Fruit fly (Drosophila melanogaster): ENCODE measurements around the gene fz2.

Gene fz2

DNA sequence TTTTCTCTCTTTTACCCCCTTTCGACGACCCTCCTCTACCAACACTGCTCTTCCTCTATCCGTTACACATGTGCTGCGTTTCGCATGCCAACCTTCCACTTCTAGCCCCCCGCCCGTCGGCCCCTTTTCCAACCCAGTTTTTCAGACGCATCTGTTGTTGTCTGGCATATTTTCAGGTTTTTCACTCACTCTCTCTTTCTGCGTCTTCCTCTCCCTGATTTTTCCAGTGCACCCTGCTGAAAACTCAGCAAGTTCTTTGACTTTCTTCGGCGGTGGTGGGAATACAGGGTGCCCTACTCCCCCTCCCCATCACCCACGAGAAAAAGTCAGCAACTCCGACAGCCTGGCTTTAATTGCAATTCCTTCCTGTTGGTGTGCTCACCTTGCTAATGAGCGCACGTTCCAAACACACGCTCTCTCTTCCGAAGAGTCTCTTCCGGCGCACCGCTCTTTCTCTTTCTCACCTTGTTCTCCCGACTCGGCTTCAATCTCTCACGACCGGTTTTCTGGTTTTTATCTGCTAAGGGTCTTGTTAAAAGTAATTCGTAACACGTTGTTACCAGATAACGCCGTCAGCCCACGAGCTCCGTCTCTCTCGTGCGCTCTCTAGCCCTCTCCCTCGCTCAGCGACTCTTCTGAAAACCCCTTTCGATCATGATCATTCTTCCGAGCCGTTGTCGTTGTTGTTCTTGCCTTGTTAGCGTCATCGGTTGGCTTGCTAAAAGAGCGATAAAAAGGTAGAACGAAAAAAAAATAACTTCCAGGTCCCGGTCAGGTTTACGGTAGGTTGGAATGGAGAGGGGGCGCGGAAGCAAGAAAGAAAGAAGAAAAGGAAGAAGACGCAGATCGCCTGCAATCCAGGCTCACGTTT is 63.6 kb downstream of the fz2 start (continued):
- TF ChIP-seq BtbVII (GFP tag; optimal IDR thresholded peaks at IDR 0.05) (peak; percentile 7), otp (GFP tag; IDR thresholded peaks at IDR 0.05) (0 out of 3 replicates have a peak, but pooled peaks have one; percentile 33), Lhr (GFP tag; optimal IDR thresholded peaks at IDR 0.05) (no peak), scrt (GFP tag; optimal IDR thresholded peaks at IDR 0.05) (no peak)

DNA sequence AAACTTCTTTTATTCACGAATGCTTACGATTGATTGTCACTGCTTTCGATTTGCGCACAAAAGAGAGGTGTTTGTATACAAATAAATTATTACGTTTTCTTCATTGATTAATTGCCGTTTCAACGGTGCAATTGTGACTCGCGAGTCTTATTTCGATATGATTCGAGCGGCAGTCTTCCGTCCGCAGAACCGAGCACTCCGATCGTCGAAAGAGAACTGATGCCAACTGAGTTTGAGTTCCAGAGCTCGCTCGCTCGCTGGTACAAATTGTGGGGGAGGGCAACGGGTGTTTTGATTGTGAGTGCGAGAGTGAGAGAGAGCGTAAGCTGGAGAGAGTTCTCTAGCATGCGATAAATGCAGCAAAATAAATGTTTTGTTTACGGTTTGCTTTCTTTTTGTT is 64.7 kb downstream of the fz2 start:
- TF ChIP-seq HLH54F (GFP tag; optimal IDR thresholded peaks at IDR 0.05) (peak; percentile 16), CG16863 (GFP tag; optimal IDR thresholded peaks at IDR 0.05) (no peak), CG13296 (GFP tag; optimal IDR thresholded peaks at IDR 0.05) (no peak), bigmax (GFP tag; optimal IDR thresholded peaks at IDR 0.05) (no peak), fd3F (GFP tag; optimal IDR thresholded peaks at IDR 0.05) (no peak), CG11560 (tag; IDR thresholded peaks at IDR 0.05) (no peak), nau (GFP tag; optimal IDR thresholded peaks at IDR 0.05) (peak; percentile 18), Ssrp (tag; optimal IDR thresholded peaks at IDR 0.05) (no peak), Gug (GFP tag; IDR thresholded peaks at IDR 0.05) (no peak), eve (GFP tag; optimal IDR thresholded peaks at IDR 0.05) (no peak), CG6854 (GFP tag; optimal IDR thresholded peaks at IDR 0.05) (peak; percentile 2), Taf1 (GFP tag; IDR thresholded peaks at IDR 0.05) (no peak), Opbp (GFP tag; IDR thresholded peaks at IDR 0.05; ENCODE audit: partially characterized antibody) (peak; percentile 5; the same call in 1 of the 3 replicates), dmrt99B (tag; optimal IDR thresholded peaks at IDR 0.05) (peak; percentile 34), CG6254 (GFP tag; optimal IDR thresholded peaks at IDR 0.05) (peak; percentile 60), NfI (GFP tag; optimal IDR thresholded peaks at IDR 0.05) (no peak), otp (GFP tag; IDR thresholded peaks at IDR 0.05) (peak; percentile 66; the same call in 1 of the 3 replicates), Tbp (GFP tag; optimal IDR thresholded peaks at IDR 0.05) (no peak), hbn (GFP tag; IDR thresholded peaks at IDR 0.05; ENCODE audit: partially characterized antibody) (peak; percentile 40), CG9932 (GFP tag; IDR thresholded peaks at IDR 0.05) (0 out of 2 replicates have a peak, but pooled peaks have one; percentile 35), CG11695 (GFP tag; IDR thresholded peaks at IDR 0.05) (no peak), Dbx (GFP tag; IDR thresholded peaks at IDR 0.05) (no peak), CG10366 (GFP tag; IDR thresholded peaks at IDR 0.05) (no peak), chm (GFP tag; IDR thresholded peaks at IDR 0.05) (peak; percentile 94), CG30431 (GFP tag; optimal IDR thresholded peaks at IDR 0.05) (no peak), kay (GFP tag; optimal IDR thresholded peaks at IDR 0.05) (no peak), CG13775 (GFP tag; optimal IDR thresholded peaks at IDR 0.05) (no peak), jing (GFP tag; optimal IDR thresholded peaks at IDR 0.05) (no peak), pnt (GFP tag; optimal IDR thresholded peaks at IDR 0.05) (no peak), BEAF-32 (GFP tag; optimal IDR thresholded peaks at IDR 0.05) (no peak), CG4854 (GFP tag; optimal IDR thresholded peaks at IDR 0.05) (no peak), kni (GFP tag; optimal IDR thresholded peaks at IDR 0.05) (peak; percentile 58), CG4820 (GFP tag; optimal IDR thresholded peaks at IDR 0.05) (no peak), dan (GFP tag; IDR thresholded peaks at IDR 0.05) (no peak), crc (GFP tag; optimal IDR thresholded peaks at IDR 0.05) (no peak), CG9876 (GFP tag; optimal IDR thresholded peaks at IDR 0.05) (no peak), Drgx (GFP tag; IDR thresholded peaks at IDR 0.05) (peak; percentile 15; the same call in 1 of the 2 replicates), vnd (GFP tag; IDR thresholded peaks at IDR 0.05; ENCODE audit: partially characterized antibody) (no peak), onecut (GFP tag; IDR thresholded peaks at IDR 0.05) (no peak; the same call in 1 of the 2 replicates), CG15514 (GFP tag; optimal IDR thresholded peaks at IDR 0.05) (no peak), CG30020 (tag; optimal IDR thresholded peaks at IDR 0.05) (no peak), Deaf1 (tag; optimal IDR thresholded peaks at IDR 0.05) (peak; percentile 63), Camta (GFP tag; optimal IDR thresholded peaks at IDR 0.05) (no peak), CG14710 (tag; optimal IDR thresholded peaks at IDR 0.05) (peak; percentile 8)
